Worm (Caenorhabditis elegans): ENCODE results near the gene mcm-2.

mcm-2 gene

ce11 chrII:11967507-11968127 is 38.8 kb downstream of the mcm-2 start, which contains the start of gene W03C9.5:
TSS of gene W03C9.5 (minus strand) at chrII:11967544.
- TF ChIP-seq nhr-77 (tag; optimal IDR thresholded peaks at IDR 0.05) (peak; percentile 27), nhr-12 (tag; optimal IDR thresholded peaks at IDR 0.05) (no peak), elt-1 (tag; optimal IDR thresholded peaks at IDR 0.05) (peak; percentile 29), elt-2 (tag; optimal IDR thresholded peaks at IDR 0.05) (peak; percentile 77), nhr-25 (tag; optimal IDR thresholded peaks at IDR 0.05) (peak; percentile 97), ZK546.5 (tag; optimal IDR thresholded peaks at IDR 0.05) (peak; percentile 12), fkh-2 (tag; optimal IDR thresholded peaks at IDR 0.05) (no peak), nhr-23 (tag; optimal IDR thresholded peaks at IDR 0.05) (peak; percentile 86), fos-1 (tag; optimal IDR thresholded peaks at IDR 0.05) (peak; percentile 22), elt-3 (tag; optimal IDR thresholded peaks at IDR 0.05) (peak in 1 of 3 experiments; percentile 63), nhr-43 (tag; optimal IDR thresholded peaks at IDR 0.05; ENCODE audit: poor library complexity, severe bottlenecking) (peak; percentile 77), mdl-1 (tag; optimal IDR thresholded peaks at IDR 0.05) (peak; percentile 79), egl-5 (tag; optimal IDR thresholded peaks at IDR 0.05) (peak; percentile 69), lsy-12 (tag; optimal IDR thresholded peaks at IDR 0.05) (peak; percentile 91), lin-39 (tag; optimal IDR thresholded peaks at IDR 0.05) (peak; percentile 95), unc-39 (tag; optimal IDR thresholded peaks at IDR 0.05) (no peak), nhr-67 (tag; optimal IDR thresholded peaks at IDR 0.05) (no peak), ceh-9 (tag; optimal IDR thresholded peaks at IDR 0.05) (no peak), egl-27 (tag; optimal IDR thresholded peaks at IDR 0.05) (peak; percentile 57), daf-12 (tag; optimal IDR thresholded peaks at IDR 0.05) (no peak), ama-1 (optimal IDR thresholded peaks at IDR 0.05) (peak; percentile 55), ztf-4 (tag; optimal IDR thresholded peaks at IDR 0.05) (no peak), nhr-28 (tag; optimal IDR thresholded peaks at IDR 0.05) (peak; percentile 37), nhr-11 (tag; optimal IDR thresholded peaks at IDR 0.05) (peak; percentile 89), mml-1 (tag; optimal IDR thresholded peaks at IDR 0.05) (no peak), sea-2 (GFP tag; optimal IDR thresholded peaks at IDR 0.05) (no peak), fkh-10 (GFP tag; optimal IDR thresholded peaks at IDR 0.05) (peak; percentile 87), nhr-237 (tag; optimal IDR thresholded peaks at IDR 0.05) (no peak), nfya-1 (tag; optimal IDR thresholded peaks at IDR 0.05; ENCODE audit: insufficient read depth) (peak; percentile 95), zag-1 (tag; optimal IDR thresholded peaks at IDR 0.05) (peak; percentile 51), eor-1 (tag; optimal IDR thresholded peaks at IDR 0.05) (no peak), unc-62 (GFP tag; optimal IDR thresholded peaks at IDR 0.05) (peak; percentile 71), pha-4 (tag; optimal IDR thresholded peaks at IDR 0.05) (peak; percentile 94), ceh-16 (tag; optimal IDR thresholded peaks at IDR 0.05) (no peak), tbx-2 (tag; optimal IDR thresholded peaks at IDR 0.05) (peak; percentile 54), ceh-82 (tag; optimal IDR thresholded peaks at IDR 0.05) (peak; percentile 17), pqm-1 (tag; optimal IDR thresholded peaks at IDR 0.05) (peak; percentile 35), aly-2 (tag; optimal IDR thresholded peaks at IDR 0.05) (no peak), jun-1 (tag; optimal IDR thresholded peaks at IDR 0.05) (peak; percentile 93), lin-15B (tag; optimal IDR thresholded peaks at IDR 0.05) (peak; percentile 98), skn-1 (tag; optimal IDR thresholded peaks at IDR 0.05) (peak; percentile 63), hmg-11 (tag; optimal IDR thresholded peaks at IDR 0.05) (peak; percentile 20), ceh-28 (tag; optimal IDR thresholded peaks at IDR 0.05) (peak; percentile 65), snpc-4 (tag; optimal IDR thresholded peaks at IDR 0.05) (peak; percentile 83), nhr-76 (tag; optimal IDR thresholded peaks at IDR 0.05) (peak; percentile 36), ztf-11 (tag; optimal IDR thresholded peaks at IDR 0.05) (no peak), R02D3.7 (tag; optimal IDR thresholded peaks at IDR 0.05) (peak; percentile 78)
